Worm (Caenorhabditis elegans) whole organism, young adult: ENCODE measurements around the gene C05C9.3.

Source experiments
- T07F8.4 ChIP-seq: sonication (generic microtip); optimal IDR thresholded peaks from 2 replicates; lab custom pipeline; 2016; ENCODE audit warnings: mild to moderate bottlenecking, missing genetic modification characterization, moderate library complexity, missing compliant biosample characterization
- attf-3 ChIP-seq: fragments of 200-800 bp; sonication (Bioruptor generic); conservative IDR thresholded peaks from 2 replicates; pipeline ENCODE4 v1.3.6; 2022; ENCODE audit warnings: missing genetic modification reagents, missing genetic modification characterization, missing compliant biosample characterization
- ceh-100 ChIP-seq: fragments of 200-800 bp; sonication (Bioruptor generic); IDR thresholded peaks from 2 replicates; pipeline ENCODE4 v1.3.6; 2022; ENCODE audit warnings: missing genetic modification reagents, missing genetic modification characterization, missing compliant biosample characterization
- sdz-38 ChIP-seq: sonication (generic microtip); optimal IDR thresholded peaks from 2 replicates; lab custom pipeline; 2016; ENCODE audit warnings: missing genotype, missing genetic modification characterization, missing compliant biosample characterization
- sea-2 ChIP-seq: fragments of 200-800 bp; sonication (Bioruptor generic); IDR thresholded peaks from 2 replicates; pipeline ENCODE4 v1.3.6; 2022; ENCODE audit warnings: missing genetic modification characterization, missing compliant biosample characterization
- tbx-9 ChIP-seq: sonication (generic microtip); optimal IDR thresholded peaks from 2 replicates; lab custom pipeline; 2016; ENCODE audit warnings: borderline replicate concordance, missing genetic modification characterization, inconsistent platforms, missing compliant biosample characterization
- unc-62 ChIP-seq: fragments of 150-350 bp; optimal IDR thresholded peaks from 2 replicates; lab custom pipeline; 2014; ENCODE audit warnings: missing biosample characterization, missing genetic modification reagents, missing genetic modification characterization

ce11 chrX:11125520-11125919 lies 27.1 kb downstream of the C05C9.3 start, which contains the start of gene alr-1:
- TF ChIP-seq sea-2 (GFP tag; lab: Robert Waterston, UW) (no peak), T07F8.4 (tag; lab: Kevin White, UChicago) (no peak), tbx-9 (tag; lab: Kevin White, UChicago) (no peak), attf-3 (GFP tag; lab: Robert Waterston, UW) (no peak), unc-62 (GFP tag; lab: Kevin White, UChicago) (no peak), ceh-100 (GFP tag; lab: Robert Waterston, UW) (no peak), sdz-38 (tag; lab: Kevin White, UChicago) (no peak)
